Worm (Caenorhabditis elegans) whole organism, late embryonic: Measurements from ENCODE around the gene prx-1.

Experiments used
- K02D7.2 ChIP-seq: sonication (generic microtip); optimal IDR thresholded peaks from 2 replicates; lab custom pipeline; 2017; ENCODE audit warnings: mild to moderate bottlenecking, missing genetic modification characterization, missing compliant biosample characterization
- ceh-30 ChIP-seq: fragments of 150-350 bp; optimal IDR thresholded peaks from 2 replicates; lab custom pipeline; 2014; ENCODE audit warnings: missing biosample characterization, missing genetic modification characterization
- ceh-6 ChIP-seq: fragments of 200-800 bp; sonication (Bioruptor generic); optimal IDR thresholded peaks from 2 replicates; lab custom pipeline; 2018; ENCODE audit warnings: mild to moderate bottlenecking, missing genetic modification characterization, missing compliant biosample characterization
- mec-3 ChIP-seq: sonication (generic microtip); optimal IDR thresholded peaks from 2 replicates; lab custom pipeline; 2016; ENCODE audit warnings: borderline replicate concordance, missing genetic modification characterization, missing compliant biosample characterization
- unc-86 ChIP-seq: sonication (generic microtip); optimal IDR thresholded peaks from 2 replicates; lab custom pipeline; 2016; ENCODE audit warnings: missing genetic modification characterization, missing compliant biosample characterization
- ztf-16 ChIP-seq: sonication (generic microtip); optimal IDR thresholded peaks from 2 replicates; lab custom pipeline; 2017; ENCODE audit warnings: missing genetic modification characterization, missing compliant biosample characterization

DNA sequence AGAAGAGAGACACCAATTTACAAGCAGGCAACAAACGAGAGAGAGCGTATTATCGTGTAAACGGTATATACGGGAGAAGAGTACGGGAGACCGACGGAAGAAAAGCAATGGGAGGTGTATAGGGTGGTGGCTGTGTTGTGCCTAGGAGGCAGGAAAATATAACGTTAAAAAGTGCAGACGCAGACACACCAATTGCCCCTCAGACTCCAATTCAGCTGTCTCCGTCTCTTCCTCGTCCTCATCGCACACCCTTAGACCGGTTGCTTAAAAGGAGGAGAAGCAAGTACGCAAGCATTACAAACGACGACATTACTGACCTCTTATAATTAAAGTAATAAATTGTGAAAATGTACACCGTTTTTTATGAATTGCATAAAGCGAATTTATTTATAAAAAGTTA, 1.3 kb upstream of the prx-1 start:
- TF ChIP-seq K02D7.2 (tag; lab: Kevin White, UChicago), result no peak
- no peak for TF ChIP-seq mec-3
- TF ChIP-seq ceh-30 (tag; lab: Kevin White, UChicago), result peak; percentile 24
- TF ChIP-seq ceh-6, result no peak
- no peak for TF ChIP-seq unc-86 (tag; lab: Kevin White, UChicago)
- TF ChIP-seq ztf-16 (tag; lab: Kevin White, UChicago), result peak; percentile 40
